Worm (Caenorhabditis elegans) whole organism, L4/young adult: ENCODE measurements around the gene phat-8.

ENCODE experiments used
- W03F9.2 ChIP-seq: fragments of 150-350 bp; optimal IDR thresholded peaks from 2 replicates; lab custom pipeline; 2014; ENCODE audit warnings: missing biosample characterization, missing genetic modification characterization
- dao-5 ChIP-seq: sonication (generic microtip); optimal IDR thresholded peaks from 2 replicates; lab custom pipeline; 2016; ENCODE audit warnings: missing genotype, missing genetic modification characterization, moderate library complexity, missing compliant biosample characterization
- him-1 ChIP-seq: sonication (generic microtip); optimal IDR thresholded peaks from 2 replicates; lab custom pipeline; 2016; ENCODE audit warnings: missing genotype, missing genetic modification reagents, missing genetic modification characterization, missing compliant biosample characterization

- TF ChIP-seq W03F9.2 (tag; lab: Kevin White, UChicago) (no peak), him-1 (tag; lab: Kevin White, UChicago) (no peak), dao-5 (tag; lab: Kevin White, UChicago) (no peak)
Measured at ce11 chrII:12462244-12462643, 9.4 kb upstream of the phat-8 start, which contains the start of gene F15A4.2.
